Worm (Caenorhabditis elegans) whole organism, L3 larva: ENCODE measurements around the gene K01G5.10.

Experiments
- ceh-28 ChIP-seq: fragments of 150-350 bp; optimal IDR thresholded peaks from 2 replicates; lab custom pipeline; 2014; ENCODE audit warnings: missing biosample characterization, missing genetic modification reagents, missing genetic modification characterization
- egl-5 ChIP-seq: fragments of 150-350 bp; optimal IDR thresholded peaks from 2 replicates; lab custom pipeline; 2017; ENCODE audit warnings: missing biosample characterization, missing genetic modification reagents, missing genetic modification characterization, inconsistent platforms
- elt-3 ChIP-seq, 3 experiments: fragments of 150-350 bp in 1 of 3; sonication (generic microtip) in 2 of 3; optimal IDR thresholded peaks; 2 replicates in 2 of 3; 4 replicates in 1 of 3; lab custom pipeline; 2014 to 2017; ENCODE audit warnings: missing biosample characterization in 3 of 3, missing genetic modification characterization in 3 of 3
- fos-1 ChIP-seq: fragments of 150-350 bp; optimal IDR thresholded peaks from 2 replicates; lab custom pipeline; 2014; ENCODE audit warnings: missing biosample characterization, missing genetic modification characterization
- lin-15B ChIP-seq: fragments of 150-350 bp; optimal IDR thresholded peaks from 2 replicates; lab custom pipeline; 2014; ENCODE audit warnings: missing biosample characterization, missing genetic modification characterization
- mdl-1 ChIP-seq: fragments of 150-350 bp; optimal IDR thresholded peaks from 2 replicates; lab custom pipeline; 2014; ENCODE audit warnings: missing biosample characterization, missing genetic modification characterization
- nhr-12 ChIP-seq: fragments of 150-350 bp; optimal IDR thresholded peaks from 2 replicates; lab custom pipeline; 2014; ENCODE audit warnings: missing biosample characterization, missing genetic modification characterization
- nhr-25 ChIP-seq: sonication (generic microtip); optimal IDR thresholded peaks from 2 replicates; lab custom pipeline; 2017; ENCODE audit warnings: missing biosample characterization, missing genetic modification characterization
- pha-4 ChIP-seq: fragments of 150-350 bp; optimal IDR thresholded peaks from 2 replicates; lab custom pipeline; 2014; ENCODE audit warnings: missing biosample characterization, missing genetic modification reagents, missing genetic modification characterization
- unc-39 ChIP-seq: sonication (generic microtip); optimal IDR thresholded peaks from 4 replicates; lab custom pipeline; 2017; ENCODE audit warnings: missing biosample characterization, missing genetic modification characterization
- unc-62 ChIP-seq: fragments of 150-350 bp; sonication (generic microtip); optimal IDR thresholded peaks from 4 replicates; lab custom pipeline; 2014; ENCODE audit warnings: missing biosample characterization, missing genetic modification reagents, missing genetic modification characterization
- ztf-11 ChIP-seq: fragments of 150-350 bp; optimal IDR thresholded peaks from 2 replicates; lab custom pipeline; 2014; ENCODE audit warnings: missing biosample characterization, missing genetic modification characterization

- TF ChIP-seq ceh-28 (tag; lab: Kevin White, UChicago) = peak; percentile 95
- peak; percentile 80 for TF ChIP-seq lin-15B (tag; lab: Kevin White, UChicago)
- peak; percentile 81 for TF ChIP-seq nhr-25 (tag; lab: Kevin White, UChicago)
- no peak for TF ChIP-seq unc-39 (tag; lab: Kevin White, UChicago)
- TF ChIP-seq nhr-12 (tag; lab: Kevin White, UChicago) = no peak
- TF ChIP-seq mdl-1 (tag; lab: Kevin White, UChicago) = peak; percentile 70
- peak; percentile 88 for TF ChIP-seq pha-4 (tag; lab: Kevin White, UChicago)
- no peak for TF ChIP-seq elt-3 (tag; optimal IDR thresholded peaks at IDR 0.05; lab: Kevin White, UChicago)
- TF ChIP-seq egl-5 (tag; lab: Kevin White, UChicago) = peak; percentile 82
- no peak for TF ChIP-seq ztf-11
- TF ChIP-seq fos-1 (tag; lab: Kevin White, UChicago) = no peak
- TF ChIP-seq unc-62 (GFP tag; lab: Kevin White, UChicago) = no peak
These were observed 38.2 kb downstream of the K01G5.10 start for ce11 chrIII:10720170-10720569.
